Worm (Caenorhabditis elegans) whole organism, midembryonic: ENCODE data around the gene B0001.2.

Experiments used
- T22C8.4 ChIP-seq: fragments of 200-800 bp; sonication (Bioruptor generic); IDR thresholded peaks from 2 replicates; pipeline ENCODE4 v1.3.6; 2022; ENCODE audit warnings: missing genetic modification characterization, missing compliant biosample characterization
- cog-1 ChIP-seq: sonication (generic microtip); optimal IDR thresholded peaks from 2 replicates; lab custom pipeline; 2016; ENCODE audit warnings: missing genetic modification characterization, missing compliant biosample characterization
- flt-1 ChIP-seq: fragments of 200-800 bp; sonication (Bioruptor generic); IDR thresholded peaks from 2 replicates; pipeline ENCODE4 v1.3.6; 2022; ENCODE audit warnings: missing genetic modification characterization, missing compliant biosample characterization
- klf-2 ChIP-seq: fragments of 200-800 bp; sonication (Bioruptor generic); conservative IDR thresholded peaks from 2 replicates; pipeline ENCODE4 v1.3.6; 2022; ENCODE audit warnings: missing genetic modification reagents, missing genetic modification characterization, missing compliant biosample characterization
- med-1 ChIP-seq: sonication (generic microtip); optimal IDR thresholded peaks from 2 replicates; lab custom pipeline; 2017; ENCODE audit warnings: missing genetic modification characterization, mild to moderate bottlenecking, missing compliant biosample characterization, antibody characterized with exemption, missing genetic modification reagents; ENCODE audit not compliant: insufficient read depth
- ref-1 ChIP-seq: fragments of 200-800 bp; sonication (Bioruptor generic); conservative IDR thresholded peaks from 2 replicates; pipeline ENCODE4 v1.3.6; 2022; ENCODE audit warnings: missing genetic modification reagents, missing genetic modification characterization, missing compliant biosample characterization
- tab-1 ChIP-seq: fragments of 200-800 bp; sonication (Bioruptor generic); IDR thresholded peaks from 2 replicates; pipeline ENCODE4 v1.3.6; 2022; ENCODE audit warnings: missing genetic modification characterization, missing compliant biosample characterization
- ztf-23 ChIP-seq: fragments of 200-800 bp; sonication (Bioruptor generic); IDR thresholded peaks from 2 replicates; pipeline ENCODE4 v1.3.6; 2022; ENCODE audit warnings: missing genetic modification reagents, missing genetic modification characterization, missing compliant biosample characterization
- ztf-29 ChIP-seq: fragments of 200-800 bp; sonication (Bioruptor generic); IDR thresholded peaks from 2 replicates; pipeline ENCODE4 v1.3.6; 2022; ENCODE audit warnings: missing genetic modification reagents, missing genetic modification characterization, missing compliant biosample characterization

DNA sequence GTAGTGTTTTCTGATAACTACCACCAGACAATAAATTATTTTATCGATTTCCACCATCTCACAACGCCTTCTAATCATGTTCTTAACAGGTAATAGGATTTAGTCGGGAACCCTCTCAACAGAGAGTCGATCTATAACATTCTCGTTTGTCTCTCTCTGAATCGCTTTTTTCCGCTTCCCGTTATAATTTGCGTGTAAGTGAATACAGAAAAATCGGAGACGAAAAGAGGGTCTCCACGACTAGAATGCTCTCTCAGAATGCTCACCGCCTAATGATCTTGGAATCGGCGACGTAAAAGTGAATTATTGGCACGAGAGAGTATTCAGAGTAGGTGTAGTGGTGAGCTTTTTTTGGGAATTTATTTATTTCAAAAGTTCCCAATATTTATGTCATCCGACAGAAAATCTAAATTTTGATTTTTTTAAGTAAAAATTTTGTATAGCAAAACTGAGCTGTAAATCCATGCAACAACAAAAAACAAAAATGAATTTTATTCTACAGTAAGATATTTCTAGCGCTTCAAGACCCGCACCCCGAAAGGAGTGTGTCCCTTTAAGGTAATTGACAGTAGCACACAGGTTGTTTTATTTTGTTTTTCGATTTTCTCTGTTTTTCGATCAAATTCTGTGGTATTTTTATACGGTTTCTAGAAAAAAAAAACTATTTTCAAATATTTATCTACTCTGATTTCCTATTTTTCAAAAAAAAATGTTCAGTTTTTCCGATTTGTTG, 23.9 kb downstream of the B0001.2 start:
- TF ChIP-seq ref-1 (no peak), flt-1 (no peak), cog-1 (no peak), ztf-23 (GFP tag; lab: Robert Waterston, UW) (no peak), tab-1 (GFP tag; lab: Robert Waterston, UW) (no peak), ztf-29 (no peak), klf-2 (GFP tag; lab: Robert Waterston, UW) (no peak), med-1 (GFP tag; lab: Kevin White, UChicago) (no peak), T22C8.4 (GFP tag; lab: Robert Waterston, UW) (no peak)
